Worm (Caenorhabditis elegans): Measurements from ENCODE around the gene Y43E12A.3.
A peak's percentile ranks its signal among the peaks of the same experiment; 100 is the strongest.

The Y43E12A.3 gene

ce11 chrIV:10990699-10991098, 3.0 kb downstream of the Y43E12A.3 start, which contains the start of gene F13H10.5:
Gene F13H10.5 (plus strand): TSS chrIV:10990999.
- TF ChIP-seq tag-97 (GFP tag; IDR thresholded peaks at IDR 0.05) (no peak), hmg-1.1 (GFP tag; IDR thresholded peaks at IDR 0.05) (no peak), mes-2 (tag; optimal IDR thresholded peaks at IDR 0.05; ENCODE audit: poor library complexity, severe bottlenecking) (no peak), R02D3.7 (tag; optimal IDR thresholded peaks at IDR 0.05) (no peak), mdt-29 (GFP tag; IDR thresholded peaks at IDR 0.05) (no peak), lin-13 (GFP tag; optimal IDR thresholded peaks at IDR 0.05) (no peak), mxl-3 (GFP tag; optimal IDR thresholded peaks at IDR 0.05) (no peak), dve-1 (tag; optimal IDR thresholded peaks at IDR 0.05; ENCODE audit: insufficient read depth) (no peak), fos-1 (tag; optimal IDR thresholded peaks at IDR 0.05) (no peak), nhr-42 (GFP tag; IDR thresholded peaks at IDR 0.05) (no peak), ztf-7 (tag; optimal IDR thresholded peaks at IDR 0.05) (no peak), dpl-1 (GFP tag; optimal IDR thresholded peaks at IDR 0.05) (no peak), daf-8 (GFP tag; IDR thresholded peaks at IDR 0.05) (no peak)

- TF ChIP-seq rbr-2 (tag; optimal IDR thresholded peaks at IDR 0.05), result no peak
- TF ChIP-seq dmd-8 (GFP tag; IDR thresholded peaks at IDR 0.05), result no peak
- TF ChIP-seq aha-1 (tag), result no peak
- TF ChIP-seq Y48G9A.11 (GFP tag; IDR thresholded peaks at IDR 0.05), result no peak
- TF ChIP-seq arid-1 (GFP tag; conservative IDR thresholded peaks at IDR 0.05), result no peak
- no peak for TF ChIP-seq pha-4 (GFP tag; IDR thresholded peaks at IDR 0.05)
- TF ChIP-seq pha-4 (tag; optimal IDR thresholded peaks at IDR 0.05), result no peak
- no peak for TF ChIP-seq egl-43 (GFP tag; IDR thresholded peaks at IDR 0.05)
- no peak for TF ChIP-seq Y105C5A.15 (GFP tag; IDR thresholded peaks at IDR 0.05)
- TF ChIP-seq set-16 (GFP tag; IDR thresholded peaks at IDR 0.05), result no peak
- TF ChIP-seq ceh-62 (tag; optimal IDR thresholded peaks at IDR 0.05), result no peak
- no peak for TF ChIP-seq nhr-77 (tag; optimal IDR thresholded peaks at IDR 0.05)
- TF ChIP-seq fos-1 (tag; optimal IDR thresholded peaks at IDR 0.05), result no peak
- TF ChIP-seq lir-3 (tag; optimal IDR thresholded peaks at IDR 0.05), result no peak
- no peak for TF ChIP-seq nhr-10 (tag; optimal IDR thresholded peaks at IDR 0.05)
- no peak for TF ChIP-seq nhr-25 (tag; optimal IDR thresholded peaks at IDR 0.05; ENCODE audit: borderline replicate concordance, insufficient read depth)
- TF ChIP-seq snpc-1.2 (GFP tag; IDR thresholded peaks at IDR 0.05), result no peak
- TF ChIP-seq egl-27 (tag; optimal IDR thresholded peaks at IDR 0.05), result no peak
- TF ChIP-seq sdz-12 (GFP tag; optimal IDR thresholded peaks at IDR 0.05), result no peak
- TF ChIP-seq lin-38 (GFP tag; IDR thresholded peaks at IDR 0.05), result no peak
- no peak for TF ChIP-seq pqm-1 (tag; optimal IDR thresholded peaks at IDR 0.05)
Measured at ce11 chrIV:11001614-11002013, 13.9 kb downstream of the Y43E12A.3 start, which contains the start of gene F13H10.9. Gene F13H10.9 (plus strand): TSS chrIV:11001914.

- no peak for TF ChIP-seq tra-1 (GFP tag; IDR thresholded peaks at IDR 0.05)
Measured at ce11 chrIV:11004273-11004672, 16.6 kb downstream of the Y43E12A.3 start, which contains the start of gene F13H10.1. Gene F13H10.1 (plus strand): TSS chrIV:11004573.

ce11 chrIV:11006383-11006782, 18.7 kb downstream of the Y43E12A.3 start:
- TF ChIP-seq F44E2.7 (GFP tag; IDR thresholded peaks at IDR 0.05) (no peak), vab-7 (GFP tag; IDR thresholded peaks at IDR 0.05) (no peak), zip-11 (GFP tag; IDR thresholded peaks at IDR 0.05) (no peak), egl-43 (GFP tag; IDR thresholded peaks at IDR 0.05) (no peak), dpl-1 (GFP tag; optimal IDR thresholded peaks at IDR 0.05) (no peak), lsy-2 (tag; optimal IDR thresholded peaks at IDR 0.05) (peak in 1 of 2 experiments; percentile 3), dmd-9 (GFP tag; IDR thresholded peaks at IDR 0.05) (no peak), F26F4.8 (GFP tag; conservative IDR thresholded peaks at IDR 0.05) (no peak), snpc-4 (tag; optimal IDR thresholded peaks at IDR 0.05) (no peak), nhr-11 (tag; optimal IDR thresholded peaks at IDR 0.05) (peak; percentile 76), nhr-76 (tag; optimal IDR thresholded peaks at IDR 0.05) (no peak)
